Worm (Caenorhabditis elegans): ENCODE results near the gene pqn-80.

- TF ChIP-seq pha-4 (tag; optimal IDR thresholded peaks at IDR 0.05) (no peak), hrde-1 (tag; optimal IDR thresholded peaks at IDR 0.05; ENCODE audit: borderline replicate concordance) (no peak), Y79H2A.3 (GFP tag; conservative IDR thresholded peaks at IDR 0.05) (no peak), B0261.1 (tag; optimal IDR thresholded peaks at IDR 0.05) (no peak), snpc-3.4 (tag; optimal IDR thresholded peaks at IDR 0.05) (no peak), dox-1 (GFP tag; IDR thresholded peaks at IDR 0.05) (no peak), ztf-3 (GFP tag; optimal IDR thresholded peaks at IDR 0.05) (no peak), unc-62 (GFP tag; optimal IDR thresholded peaks at IDR 0.05) (no peak), ama-1 (optimal IDR thresholded peaks at IDR 0.05) (no peak), ama-1 (GFP tag; optimal IDR thresholded peaks at IDR 0.05) (peak in 1 of 2 experiments; percentile 10), F23B12.7 (tag; optimal IDR thresholded peaks at IDR 0.05; ENCODE audit: insufficient read depth) (peak; percentile 27)
These were observed 26.7 kb upstream of the pqn-80 start, which contains the start of gene gldi-8 for ce11 chrIII:12599672-12600071.

Measured in whole organism, young adult.